Fruit fly (Drosophila melanogaster) whole organism, wandering third instar larva: ENCODE measurements around the gene Nepl16.

Experiments
- Abd-B ChIP-seq: fragments of >200 bp; optimal IDR thresholded peaks from 2 replicates; lab custom pipeline; 2017; ENCODE audit warnings: missing biosample characterization, missing genetic modification characterization
- CG32264 ChIP-seq: fragments of 200-800 bp; sonication (Bioruptor generic); optimal IDR thresholded peaks from 2 replicates; lab custom pipeline; 2016; ENCODE audit warnings: missing biosample characterization, missing genetic modification characterization
- CG9705 ChIP-seq: fragments of 200-800 bp; sonication (Bioruptor generic); optimal IDR thresholded peaks from 2 replicates; lab custom pipeline; 2018; ENCODE audit warnings: missing biosample characterization, mild to moderate bottlenecking, missing genetic modification characterization
- CrebA ChIP-seq: fragments of 200-800 bp; sonication (Bioruptor generic); optimal IDR thresholded peaks from 2 replicates; lab custom pipeline; 2016; ENCODE audit warnings: missing biosample characterization, mild to moderate bottlenecking, missing genetic modification characterization, borderline replicate concordance
- Dfd ChIP-seq: fragments of >200 bp; optimal IDR thresholded peaks from 2 replicates; lab custom pipeline; 2017; ENCODE audit warnings: missing biosample characterization, missing genetic modification characterization
- Dif ChIP-seq: fragments of 200-275, 200-300 bp; sonication (Bioruptor generic); optimal IDR thresholded peaks from 2 replicates; lab custom pipeline; 2018; ENCODE audit warnings: missing biosample characterization, missing genetic modification characterization; ENCODE audit not compliant: partially characterized antibody
- GATAd ChIP-seq: sonication (Bioruptor generic); optimal IDR thresholded peaks from 2 replicates; lab custom pipeline; 2016; ENCODE audit warnings: missing biosample characterization, missing genetic modification characterization
- HLH106 ChIP-seq: fragments of 200-800 bp; optimal IDR thresholded peaks from 3 replicates; lab custom pipeline; 2019; ENCODE audit warnings: missing biosample characterization, mild to moderate bottlenecking, missing genetic modification characterization, moderate library complexity
- Hnf4 ChIP-seq: fragments of 200-800 bp; sonication (Bioruptor generic); optimal IDR thresholded peaks from 2 replicates; lab custom pipeline; 2016; ENCODE audit warnings: missing biosample characterization, mild to moderate bottlenecking, missing genetic modification characterization
- Hr78 ChIP-seq: fragments of >200 bp; optimal IDR thresholded peaks from 2 replicates; lab custom pipeline; 2017; ENCODE audit warnings: missing biosample characterization, missing genetic modification characterization
- Hr83 ChIP-seq: fragments of 200-300 bp; sonication (Bioruptor generic); optimal IDR thresholded peaks from 2 replicates; lab custom pipeline; 2016; ENCODE audit warnings: missing biosample characterization, mild to moderate bottlenecking, missing genetic modification characterization, moderate library complexity; ENCODE audit not compliant: poor library complexity, severe bottlenecking
- Jra ChIP-seq: sonication (Bioruptor generic); optimal IDR thresholded peaks from 2 replicates; lab custom pipeline; 2016; ENCODE audit warnings: missing biosample characterization, missing genetic modification characterization
- Mio ChIP-seq: sonication (Bioruptor generic); optimal IDR thresholded peaks from 2 replicates; lab custom pipeline; 2016; ENCODE audit warnings: missing biosample characterization, missing genetic modification characterization
- Myc ChIP-seq: fragments of >200 bp; optimal IDR thresholded peaks from 2 replicates; lab custom pipeline; 2017
- N ChIP-seq: fragments of >200 bp; optimal IDR thresholded peaks from 2 replicates; lab custom pipeline; 2018; ENCODE audit warnings: missing biosample characterization, missing external identifiers, missing genetic modification characterization
- OdsH ChIP-seq: fragments of 200-800 bp; sonication (Bioruptor generic); optimal IDR thresholded peaks from 2 replicates; lab custom pipeline; 2016; ENCODE audit warnings: missing biosample characterization, mild to moderate bottlenecking, missing genetic modification characterization
- Rel ChIP-seq, 2 experiments: fragments of 200-800 bp; sonication (Bioruptor generic) in 1 of 2; optimal IDR thresholded peaks; 2 replicates in 1 of 2; 3 replicates in 1 of 2; lab custom pipeline; 2016 to 2019; ENCODE audit warnings: mild to moderate bottlenecking in 2 of 2, missing biosample characterization in 2 of 2, missing genetic modification characterization in 2 of 2, moderate library complexity in 1 of 2
- Sp1 ChIP-seq: fragments of 200-800 bp; sonication (Bioruptor generic); optimal IDR thresholded peaks from 3 replicates; lab custom pipeline; 2019; ENCODE audit warnings: missing biosample characterization, mild to moderate bottlenecking, missing genetic modification characterization, moderate library complexity
- Vsx2 ChIP-seq: fragments of 200-300, 225-300 bp; sonication (Bioruptor generic); optimal IDR thresholded peaks from 2 replicates; lab custom pipeline; 2018; ENCODE audit warnings: missing biosample characterization, missing genetic modification characterization; ENCODE audit not compliant: partially characterized antibody
- br ChIP-seq: fragments of 200-800 bp; sonication (Bioruptor generic); optimal IDR thresholded peaks from 2 replicates; lab custom pipeline; 2016; ENCODE audit warnings: missing biosample characterization, missing genetic modification characterization
- brk ChIP-seq: fragments of 200-800 bp; sonication (Bioruptor generic); optimal IDR thresholded peaks from 2 replicates; lab custom pipeline; 2016; ENCODE audit warnings: missing biosample characterization, mild to moderate bottlenecking, missing genetic modification characterization
- dl ChIP-seq, 2 experiments: fragments of 175-275, 200-275 bp in 1 of 2; fragments of 200-275 bp in 1 of 2; sonication (Bioruptor generic); optimal IDR thresholded peaks; lab custom pipeline; 2018; ENCODE audit warnings: mild to moderate bottlenecking in 2 of 2, missing biosample characterization in 2 of 2, missing genetic modification characterization in 2 of 2, moderate library complexity in 2 of 2; ENCODE audit not compliant: partially characterized antibody in 2 of 2, insufficient read depth in 1 of 2
- dmrt93B ChIP-seq: fragments of 200-800 bp; sonication (Bioruptor generic); optimal IDR thresholded peaks from 2 replicates; lab custom pipeline; 2018; ENCODE audit warnings: missing biosample characterization, mild to moderate bottlenecking, missing genetic modification characterization
- dsf ChIP-seq: sonication (Bioruptor generic); optimal IDR thresholded peaks from 2 replicates; lab custom pipeline; 2016; ENCODE audit warnings: missing biosample characterization, missing genetic modification characterization, borderline replicate concordance
- ey ChIP-seq: fragments of 200-800 bp; sonication (Bioruptor generic); optimal IDR thresholded peaks from 2 replicates; lab custom pipeline; 2016; ENCODE audit warnings: missing biosample characterization, missing genetic modification characterization
- foxo ChIP-seq, 2 experiments: fragments of 200-800 bp; sonication (Bioruptor generic); optimal IDR thresholded peaks; 2 replicates in 1 of 2; 3 replicates in 1 of 2; lab custom pipeline; 2016 to 2017; ENCODE audit warnings: missing biosample characterization in 2 of 2, missing genetic modification characterization in 2 of 2
- fru ChIP-seq: fragments of 200-800 bp; sonication (Bioruptor generic); optimal IDR thresholded peaks from 3 replicates; lab custom pipeline; 2016; ENCODE audit warnings: missing biosample characterization, mild to moderate bottlenecking, missing genetic modification characterization
- h ChIP-seq: fragments of 200-800 bp; sonication (Bioruptor generic); optimal IDR thresholded peaks from 3 replicates; lab custom pipeline; 2016; ENCODE audit warnings: missing biosample characterization, mild to moderate bottlenecking, missing genetic modification characterization
- jim ChIP-seq: fragments of 175-275, 200-325 bp; sonication (Bioruptor generic); optimal IDR thresholded peaks from 2 replicates; lab custom pipeline; 2016; ENCODE audit warnings: missing biosample characterization, mild to moderate bottlenecking, missing genetic modification characterization
- lola ChIP-seq: fragments of >200 bp; optimal IDR thresholded peaks from 2 replicates; lab custom pipeline; 2017; ENCODE audit warnings: missing biosample characterization, missing genetic modification characterization
- pan ChIP-seq: fragments of >200 bp; optimal IDR thresholded peaks from 2 replicates; lab custom pipeline; 2017
- psq ChIP-seq: fragments of 200-800 bp; sonication (Bioruptor generic); optimal IDR thresholded peaks from 3 replicates; lab custom pipeline; 2017; ENCODE audit warnings: missing biosample characterization, mild to moderate bottlenecking, missing genetic modification characterization, moderate library complexity
- rgr ChIP-seq: fragments of 200-800 bp; sonication (Bioruptor generic); optimal IDR thresholded peaks from 3 replicates; lab custom pipeline; 2016; ENCODE audit warnings: missing biosample characterization, mild to moderate bottlenecking, missing genetic modification characterization
- sage ChIP-seq: fragments of 200-800 bp; sonication (Bioruptor generic); optimal IDR thresholded peaks from 2 replicates; lab custom pipeline; 2016; ENCODE audit warnings: missing biosample characterization, mild to moderate bottlenecking, missing genetic modification characterization
- sv ChIP-seq: fragments of 200-800 bp; sonication (Bioruptor generic); optimal IDR thresholded peaks from 3 replicates; lab custom pipeline; 2016; ENCODE audit warnings: missing biosample characterization, missing genetic modification characterization
- tai ChIP-seq: sonication (Bioruptor generic); optimal IDR thresholded peaks from 2 replicates; lab custom pipeline; 2016; ENCODE audit warnings: missing biosample characterization, missing genetic modification characterization
- usp ChIP-seq: fragments of >200 bp; optimal IDR thresholded peaks from 2 replicates; lab custom pipeline; 2017; ENCODE audit warnings: missing biosample characterization, missing genetic modification characterization
- woc ChIP-seq: sonication (Bioruptor generic); optimal IDR thresholded peaks from 2 replicates; lab custom pipeline; 2016; ENCODE audit warnings: missing biosample characterization, mild to moderate bottlenecking, missing genetic modification characterization

Nepl16 gene

dm6 chr3R:25074558-25074964 lies 37.8 kb downstream of the Nepl16 start, which contains the start of the genes shams and CG11920:
TSS of gene shams (minus strand) at chr3R:25074607.
TSS of gene CG11920 (plus strand) at chr3R:25074877.
- no peak for TF ChIP-seq Abd-B
- peak; percentile 47 for TF ChIP-seq Myc (lab: Kevin White, UChicago)
- no peak for TF ChIP-seq tai (GFP tag; lab: Kevin White, UChicago)
- peak; percentile 25 for TF ChIP-seq OdsH (GFP tag; lab: Kevin White, UChicago)
- peak; percentile 17 for TF ChIP-seq HLH106 (tag; lab: Kevin White, UChicago)
- peak; percentile 20 for TF ChIP-seq Hnf4 (GFP tag; lab: Kevin White, UChicago)
- peak; percentile 55 for TF ChIP-seq woc (GFP tag; lab: Kevin White, UChicago)
- TF ChIP-seq foxo (GFP tag; optimal IDR thresholded peaks at IDR 0.05; lab: Kevin White, UChicago) = no peak
- TF ChIP-seq Rel (GFP tag; optimal IDR thresholded peaks at IDR 0.05; lab: Kevin White, UChicago) = no peak
- peak; percentile 17 for TF ChIP-seq Rel (tag; optimal IDR thresholded peaks at IDR 0.05; lab: Kevin White, UChicago)
- peak; percentile 73 for TF ChIP-seq brk (GFP tag; lab: Kevin White, UChicago)
- peak; percentile 13 for TF ChIP-seq Jra (GFP tag; lab: Kevin White, UChicago)
- TF ChIP-seq, all 38 proteins: peak for 8

- TF ChIP-seq GATAd (GFP tag; lab: Kevin White, UChicago) (no peak), usp (no peak), HLH106 (tag; lab: Kevin White, UChicago) (no peak), Hr83 (GFP tag; lab: Kevin White, UChicago) (no peak), CrebA (no peak), Rel (GFP tag; optimal IDR thresholded peaks at IDR 0.05; lab: Kevin White, UChicago) (no peak), Rel (tag; optimal IDR thresholded peaks at IDR 0.05; lab: Kevin White, UChicago) (no peak), sv (GFP tag; lab: Kevin White, UChicago) (no peak), br (no peak)
Observed at dm6 chr3R:25070871-25071270, 41.4 kb downstream of the Nepl16 start, which contains the start of gene CG11836. TSS of gene CG11836 (plus strand) at chr3R:25071126.

dm6 chr3R:25069569-25069968 lies 42.7 kb downstream of the Nepl16 start, which contains the start of the genes Stt3B and CG11839:
TSS of gene Stt3B (minus strand) at chr3R:25069637.
TSS of gene CG11839 (plus strand) at chr3R:25069927.
- TF ChIP-seq psq (peak; percentile 61), h (GFP tag; lab: Kevin White, UChicago) (peak; percentile 85), Hr78 (GFP tag; lab: Kevin White, UChicago) (no peak), Hnf4 (GFP tag; lab: Kevin White, UChicago) (peak; percentile 89), dsf (GFP tag; lab: Kevin White, UChicago) (peak; percentile 84), fru (no peak), GATAd (GFP tag; lab: Kevin White, UChicago) (no peak), dmrt93B (GFP tag; lab: Kevin White, UChicago) (no peak), Jra (GFP tag; lab: Kevin White, UChicago) (peak; percentile 91), sage (GFP tag; lab: Kevin White, UChicago) (peak; percentile 2), rgr (no peak), CG32264 (GFP tag; lab: Kevin White, UChicago) (peak; percentile 1), pan (no peak), CG9705 (peak; percentile 60), brk (GFP tag; lab: Kevin White, UChicago) (no peak), Dfd (GFP tag; lab: Kevin White, UChicago) (no peak), Rel (GFP tag; optimal IDR thresholded peaks at IDR 0.05; lab: Kevin White, UChicago) (no peak), Rel (tag; optimal IDR thresholded peaks at IDR 0.05; lab: Kevin White, UChicago) (peak; percentile 61), woc (GFP tag; lab: Kevin White, UChicago) (peak; percentile 87), OdsH (GFP tag; lab: Kevin White, UChicago) (peak; percentile 75), foxo (GFP tag; optimal IDR thresholded peaks at IDR 0.05; lab: Kevin White, UChicago) (peak in 1 of 2 experiments; percentile 84), Vsx2 (GFP tag; lab: Kevin White, UChicago) (no peak), Sp1 (GFP tag; lab: Kevin White, UChicago) (no peak), sv (GFP tag; lab: Kevin White, UChicago) (peak; percentile 59), dl (GFP tag; optimal IDR thresholded peaks at IDR 0.05; lab: Kevin White, UChicago; ENCODE audit: insufficient read depth in 1 of 2, partially characterized antibody in 2 of 2) (no peak), ey (GFP tag; lab: Kevin White, UChicago) (peak; percentile 78), lola (GFP tag; lab: Kevin White, UChicago) (no peak), Myc (lab: Kevin White, UChicago) (no peak), jim (GFP tag; lab: Kevin White, UChicago) (no peak), Dif (GFP tag; lab: Kevin White, UChicago) (no peak), tai (GFP tag; lab: Kevin White, UChicago) (no peak), N (GFP tag; lab: Kevin White, UChicago) (no peak), br (no peak), CrebA (no peak), Abd-B (no peak), HLH106 (tag; lab: Kevin White, UChicago) (peak; percentile 83), Hr83 (GFP tag; lab: Kevin White, UChicago) (peak; percentile 29), usp (no peak), Mio (GFP tag; lab: Kevin White, UChicago) (no peak)
